Worm (Caenorhabditis elegans) whole organism, L1 larva: ENCODE results near the gene ubh-4.

ENCODE experiments used
- C34B4.2 ChIP-seq: sonication (generic microtip); optimal IDR thresholded peaks from 2 replicates; lab custom pipeline; 2017; ENCODE audit warnings: mild to moderate bottlenecking, missing genetic modification characterization, missing compliant biosample characterization
- ama-1 ChIP-seq: fragments of 150-350 bp; optimal IDR thresholded peaks from 2 replicates; lab custom pipeline; 2014
- blmp-1 ChIP-seq: fragments of 150-350 bp; optimal IDR thresholded peaks from 2 replicates; lab custom pipeline; 2014; ENCODE audit warnings: missing biosample characterization, missing genetic modification characterization
- ceh-8 ChIP-seq: fragments of 200-800 bp; sonication (Bioruptor generic); optimal IDR thresholded peaks from 2 replicates; lab custom pipeline; 2018; ENCODE audit warnings: mild to moderate bottlenecking, missing genetic modification characterization, moderate library complexity, missing compliant biosample characterization
- ceh-90 ChIP-seq: sonication (generic microtip); optimal IDR thresholded peaks from 2 replicates; lab custom pipeline; 2016; ENCODE audit warnings: missing genetic modification characterization, missing compliant biosample characterization
- dpl-1 ChIP-seq, 3 experiments: fragments of 150-350 bp in 2 of 3; sonication (generic microtip) in 1 of 3; optimal IDR thresholded peaks; 2 replicates each; lab custom pipeline; 2014 to 2017; ENCODE audit warnings: missing biosample characterization in 3 of 3, missing genetic modification characterization in 3 of 3, missing genetic modification reagents in 3 of 3
- dsc-1 ChIP-seq: sonication (generic microtip); optimal IDR thresholded peaks from 2 replicates; lab custom pipeline; 2016; ENCODE audit warnings: mild to moderate bottlenecking, missing genetic modification characterization, missing compliant biosample characterization
- egl-13 ChIP-seq: sonication (generic microtip); optimal IDR thresholded peaks from 2 replicates; lab custom pipeline; 2016; ENCODE audit warnings: missing genotype, missing genetic modification reagents, missing genetic modification characterization, missing compliant biosample characterization
- elt-2 ChIP-seq: sonication (generic microtip); optimal IDR thresholded peaks from 2 replicates; lab custom pipeline; 2016; ENCODE audit warnings: missing genetic modification characterization, mild to moderate bottlenecking, inconsistent platforms, missing compliant biosample characterization, missing genetic modification reagents
- elt-3 ChIP-seq, 6 experiments: fragments of 150-350 bp in 1 of 6; sonication (generic microtip); optimal IDR thresholded peaks; 2 replicates each; lab custom pipeline; 2017 to 2018; ENCODE audit warnings: missing biosample characterization in 6 of 6, missing genetic modification characterization in 6 of 6, inconsistent platforms in 1 of 6
- ets-5 ChIP-seq: fragments of 200-800 bp; sonication (Bioruptor generic); IDR thresholded peaks from 2 replicates; pipeline ENCODE4 v1.3.6; 2022; ENCODE audit warnings: missing genetic modification characterization, missing compliant biosample characterization
- fkh-10 ChIP-seq: sonication (generic microtip); optimal IDR thresholded peaks from 2 replicates; lab custom pipeline; 2017; ENCODE audit warnings: missing biosample characterization, missing genetic modification reagents, missing genetic modification characterization
- fkh-4 ChIP-seq: sonication (generic microtip); optimal IDR thresholded peaks from 2 replicates; lab custom pipeline; 2016; ENCODE audit warnings: missing compliant biosample characterization, missing genetic modification characterization, borderline replicate concordance
- fkh-8 ChIP-seq: sonication (generic microtip); optimal IDR thresholded peaks from 2 replicates; lab custom pipeline; 2016; ENCODE audit warnings: mild to moderate bottlenecking, missing genetic modification characterization, missing compliant biosample characterization
- fos-1 ChIP-seq: fragments of 150-350 bp; optimal IDR thresholded peaks from 2 replicates; lab custom pipeline; 2014; ENCODE audit warnings: missing biosample characterization, missing genetic modification characterization
- hlh-4 ChIP-seq: sonication (generic microtip); optimal IDR thresholded peaks from 2 replicates; lab custom pipeline; 2016; ENCODE audit warnings: mild to moderate bottlenecking, missing genetic modification characterization, missing compliant biosample characterization
- isw-1 ChIP-seq: fragments of 200-800 bp; sonication (Bioruptor generic); IDR thresholded peaks from 2 replicates; pipeline ENCODE4 v1.3.6; 2022; ENCODE audit warnings: missing genetic modification characterization, missing compliant biosample characterization
- jun-1 ChIP-seq: fragments of 150-350 bp; optimal IDR thresholded peaks from 2 replicates; lab custom pipeline; 2014; ENCODE audit warnings: missing biosample characterization, missing genetic modification reagents, missing genetic modification characterization
- lin-35 ChIP-seq, 2 experiments: fragments of 150-350 bp; optimal IDR thresholded peaks; 2 replicates each; lab custom pipeline; 2014; ENCODE audit warnings: missing biosample characterization in 2 of 2, missing genetic modification characterization in 2 of 2, missing genetic modification reagents in 2 of 2
- mab-9 ChIP-seq: fragments of 200-800 bp; sonication (Bioruptor generic); IDR thresholded peaks from 2 replicates; pipeline ENCODE4 v1.3.6; 2022; ENCODE audit warnings: missing genetic modification reagents, missing genetic modification characterization, missing compliant biosample characterization
- mep-1 ChIP-seq: fragments of 150-350 bp; optimal IDR thresholded peaks from 2 replicates; lab custom pipeline; 2014; ENCODE audit warnings: missing biosample characterization, missing genetic modification characterization
- nhr-28 ChIP-seq: fragments of 150-350 bp; optimal IDR thresholded peaks from 2 replicates; lab custom pipeline; 2014; ENCODE audit warnings: missing biosample characterization, missing genetic modification characterization
- nhr-47 ChIP-seq: sonication (generic microtip); optimal IDR thresholded peaks from 2 replicates; lab custom pipeline; 2016; ENCODE audit warnings: mild to moderate bottlenecking, missing genetic modification characterization, moderate library complexity, missing compliant biosample characterization
- nhr-71 ChIP-seq: sonication (generic microtip); optimal IDR thresholded peaks from 2 replicates; lab custom pipeline; 2016; ENCODE audit warnings: mild to moderate bottlenecking, missing genetic modification characterization, moderate library complexity, missing compliant biosample characterization
- nhr-77 ChIP-seq: fragments of 150-350 bp; optimal IDR thresholded peaks from 2 replicates; lab custom pipeline; 2014; ENCODE audit warnings: missing biosample characterization, missing genetic modification characterization
- nhr-84 ChIP-seq: sonication (generic microtip); optimal IDR thresholded peaks from 2 replicates; lab custom pipeline; 2017; ENCODE audit warnings: missing biosample characterization, missing genetic modification characterization
- pax-3 ChIP-seq: fragments of 200-800 bp; sonication (Bioruptor generic); optimal IDR thresholded peaks from 2 replicates; lab custom pipeline; 2018; ENCODE audit warnings: mild to moderate bottlenecking, missing genetic modification characterization, moderate library complexity, missing compliant biosample characterization
- pqm-1 ChIP-seq: sonication (generic microtip); optimal IDR thresholded peaks from 3 replicates; lab custom pipeline; 2017; ENCODE audit warnings: missing biosample characterization, missing genetic modification characterization
- skn-1 ChIP-seq: fragments of 150-350 bp; optimal IDR thresholded peaks from 2 replicates; lab custom pipeline; 2014; ENCODE audit warnings: missing biosample characterization, missing genetic modification characterization
- snu-23 ChIP-seq: sonication (generic microtip); optimal IDR thresholded peaks from 2 replicates; lab custom pipeline; 2016; ENCODE audit warnings: missing genetic modification characterization, missing compliant biosample characterization
- unc-130 ChIP-seq: fragments of 150-350 bp; optimal IDR thresholded peaks from 2 replicates; lab custom pipeline; 2017; ENCODE audit warnings: missing biosample characterization, missing genetic modification characterization, inconsistent platforms
- unc-86 ChIP-seq: sonication (generic microtip); optimal IDR thresholded peaks from 2 replicates; lab custom pipeline; 2016; ENCODE audit warnings: missing genetic modification characterization, missing compliant biosample characterization
- unc-98 ChIP-seq: fragments of 200-800 bp; sonication (Bioruptor generic); IDR thresholded peaks from 2 replicates; pipeline ENCODE4 v1.3.6; 2022; ENCODE audit warnings: missing genetic modification characterization, missing compliant biosample characterization
- vab-15 ChIP-seq: sonication (generic microtip); optimal IDR thresholded peaks from 2 replicates; lab custom pipeline; 2017; ENCODE audit warnings: missing genotype, mild to moderate bottlenecking, missing genetic modification characterization, missing compliant biosample characterization
- zag-1 ChIP-seq: fragments of 150-350 bp; optimal IDR thresholded peaks from 2 replicates; lab custom pipeline; 2014; ENCODE audit warnings: missing biosample characterization, missing genetic modification characterization
- ztf-4 ChIP-seq: fragments of 150-350 bp; optimal IDR thresholded peaks from 2 replicates; lab custom pipeline; 2014; ENCODE audit warnings: missing biosample characterization, missing genetic modification characterization

The ubh-4 gene

ce11 chrII:8057911-8058310 lies 18.5 kb upstream of the ubh-4 start:
- TF ChIP-seq nhr-84 (tag; lab: Kevin White, UChicago) (no peak), unc-130 (tag; lab: Kevin White, UChicago) (no peak), fkh-10 (GFP tag; lab: Kevin White, UChicago) (no peak), skn-1 (tag; lab: Kevin White, UChicago) (no peak), lin-35 (GFP tag; optimal IDR thresholded peaks at IDR 0.05; lab: Kevin White, UChicago) (no peak), pqm-1 (no peak), fkh-8 (tag; lab: Kevin White, UChicago) (peak; percentile 54), egl-13 (tag; lab: Kevin White, UChicago) (no peak), dsc-1 (tag; lab: Kevin White, UChicago) (peak; percentile 45), nhr-47 (tag; lab: Kevin White, UChicago) (peak; percentile 12), jun-1 (tag; lab: Kevin White, UChicago) (no peak), mep-1 (tag; lab: Kevin White, UChicago) (no peak), unc-86 (tag; lab: Kevin White, UChicago) (no peak), ama-1 (no peak), nhr-77 (no peak), nhr-71 (peak; percentile 41), isw-1 (GFP tag; lab: Robert Waterston, UW) (no peak), fkh-4 (no peak), snu-23 (no peak), hlh-4 (tag; lab: Kevin White, UChicago) (peak; percentile 52)
- TF ChIP-seq, all 84 proteins: peak for 5

DNA sequence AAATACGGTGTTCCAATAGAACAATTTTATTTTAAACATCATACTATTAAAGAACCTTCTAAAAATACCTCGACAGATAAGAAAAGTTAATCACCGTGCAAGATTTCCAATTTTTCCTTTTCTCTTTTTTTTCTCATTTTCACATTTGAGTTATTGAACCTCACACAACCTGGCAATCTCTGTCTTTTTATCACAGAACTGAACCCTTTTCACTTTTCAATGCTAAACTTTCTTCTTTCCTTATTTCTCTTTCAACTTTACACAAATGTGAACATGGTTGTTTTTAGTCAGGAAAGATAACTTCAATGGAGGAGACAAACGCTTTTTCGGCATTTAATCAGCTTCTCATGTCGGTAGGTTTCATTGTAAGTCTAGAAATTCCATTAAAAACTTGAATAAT lies 13.5 kb upstream of the ubh-4 start, which contains the start of gene T05H10.4:
Gene T05H10.4 (plus strand): TSS at position 301 of the 400 bp plus-strand sequence.
- no peak for TF ChIP-seq ceh-8 (GFP tag; lab: Kevin White, UChicago)
- TF ChIP-seq unc-98 (GFP tag; lab: Robert Waterston, UW) = no peak
- TF ChIP-seq blmp-1 (tag; lab: Kevin White, UChicago) = peak; percentile 53
- TF ChIP-seq vab-15 (tag; lab: Kevin White, UChicago) = no peak

- no peak for TF ChIP-seq lin-35 (GFP tag; optimal IDR thresholded peaks at IDR 0.05; lab: Kevin White, UChicago)
- no peak for TF ChIP-seq elt-2
- TF ChIP-seq pqm-1 = no peak
- no peak for TF ChIP-seq nhr-47 (tag; lab: Kevin White, UChicago)
Observed at ce11 chrII:8052172-8052571, 12.8 kb upstream of the ubh-4 start.

ce11 chrII:8051330-8051729 lies 11.9 kb upstream of the ubh-4 start:
- no peak for TF ChIP-seq mab-9 (GFP tag; lab: Robert Waterston, UW)
- TF ChIP-seq jun-1 (tag; lab: Kevin White, UChicago) = no peak
- no peak for TF ChIP-seq elt-3 (tag; optimal IDR thresholded peaks at IDR 0.05; lab: Kevin White, UChicago)
- TF ChIP-seq dsc-1 (tag; lab: Kevin White, UChicago) = no peak
- no peak for TF ChIP-seq ets-5 (GFP tag; lab: Robert Waterston, UW)
- TF ChIP-seq fos-1 (tag; lab: Kevin White, UChicago) = no peak
- no peak for TF ChIP-seq C34B4.2 (tag; lab: Kevin White, UChicago)
- TF ChIP-seq unc-130 (tag; lab: Kevin White, UChicago) = no peak
- TF ChIP-seq dpl-1 (GFP tag; optimal IDR thresholded peaks at IDR 0.05; lab: Kevin White, UChicago) = no peak
- no peak for TF ChIP-seq elt-2
- TF ChIP-seq skn-1 (tag; lab: Kevin White, UChicago) = no peak
- TF ChIP-seq nhr-28 = no peak
- TF ChIP-seq pax-3 (tag; lab: Kevin White, UChicago) = no peak
- no peak for TF ChIP-seq pqm-1
- TF ChIP-seq lin-35 (GFP tag; optimal IDR thresholded peaks at IDR 0.05; lab: Kevin White, UChicago) = no peak
- TF ChIP-seq ceh-90 (tag; lab: Kevin White, UChicago) = no peak
- TF ChIP-seq zag-1 (tag; lab: Kevin White, UChicago) = no peak
- no peak for TF ChIP-seq nhr-77
- no peak for TF ChIP-seq ztf-4 (tag; lab: Kevin White, UChicago)
- TF ChIP-seq, all 84 proteins: peak for 0
